Worm (Caenorhabditis elegans) whole organism, mixed stage, embryonic: ENCODE data around the gene W10D9.1.

Experiments used
- elt-3 ChIP-seq: fragments of 150-350 bp; optimal IDR thresholded peaks from 2 replicates; lab custom pipeline; 2014; ENCODE audit warnings: missing biosample characterization, missing genetic modification characterization
- lsy-2 ChIP-seq: fragments of 150-350 bp; optimal IDR thresholded peaks from 2 replicates; lab custom pipeline; 2014; ENCODE audit warnings: missing biosample characterization, missing genetic modification characterization
- mab-5 ChIP-seq: fragments of 150-350 bp; optimal IDR thresholded peaks from 2 replicates; lab custom pipeline; 2014; ENCODE audit warnings: missing biosample characterization, missing genetic modification characterization
- mls-2 ChIP-seq: sonication (generic microtip); optimal IDR thresholded peaks from 2 replicates; lab custom pipeline; 2016; ENCODE audit warnings: mild to moderate bottlenecking, missing genetic modification characterization, moderate library complexity, missing compliant biosample characterization
- nhr-2 ChIP-seq: fragments of 150-350 bp; optimal IDR thresholded peaks from 2 replicates; lab custom pipeline; 2014; ENCODE audit warnings: missing biosample characterization, missing genetic modification characterization
- nhr-28 ChIP-seq: fragments of 150-350 bp; optimal IDR thresholded peaks from 2 replicates; lab custom pipeline; 2014; ENCODE audit warnings: missing biosample characterization, missing genetic modification characterization
- nhr-76 ChIP-seq: sonication (generic microtip); optimal IDR thresholded peaks from 2 replicates; lab custom pipeline; 2017; ENCODE audit warnings: missing biosample characterization, missing genetic modification characterization
- snpc-4 ChIP-seq: fragments of 150-350 bp; optimal IDR thresholded peaks from 2 replicates; lab custom pipeline; 2014; ENCODE audit warnings: missing biosample characterization, missing genetic modification characterization
- unc-120 ChIP-seq: sonication (generic microtip); optimal IDR thresholded peaks from 2 replicates; lab custom pipeline; 2017; ENCODE audit warnings: missing genetic modification characterization, missing compliant biosample characterization; ENCODE audit not compliant: poor library complexity, severe bottlenecking
- unc-39 ChIP-seq: fragments of 150-350 bp; optimal IDR thresholded peaks from 2 replicates; lab custom pipeline; 2014; ENCODE audit warnings: missing biosample characterization, missing genetic modification characterization
- unc-62 ChIP-seq: fragments of 150-350 bp; optimal IDR thresholded peaks from 2 replicates; lab custom pipeline; 2014; ENCODE audit warnings: missing biosample characterization, missing genetic modification reagents, missing genetic modification characterization
- ztf-11 ChIP-seq: fragments of 150-350 bp; optimal IDR thresholded peaks from 2 replicates; lab custom pipeline; 2014; ENCODE audit warnings: missing biosample characterization, missing genetic modification characterization

DNA sequence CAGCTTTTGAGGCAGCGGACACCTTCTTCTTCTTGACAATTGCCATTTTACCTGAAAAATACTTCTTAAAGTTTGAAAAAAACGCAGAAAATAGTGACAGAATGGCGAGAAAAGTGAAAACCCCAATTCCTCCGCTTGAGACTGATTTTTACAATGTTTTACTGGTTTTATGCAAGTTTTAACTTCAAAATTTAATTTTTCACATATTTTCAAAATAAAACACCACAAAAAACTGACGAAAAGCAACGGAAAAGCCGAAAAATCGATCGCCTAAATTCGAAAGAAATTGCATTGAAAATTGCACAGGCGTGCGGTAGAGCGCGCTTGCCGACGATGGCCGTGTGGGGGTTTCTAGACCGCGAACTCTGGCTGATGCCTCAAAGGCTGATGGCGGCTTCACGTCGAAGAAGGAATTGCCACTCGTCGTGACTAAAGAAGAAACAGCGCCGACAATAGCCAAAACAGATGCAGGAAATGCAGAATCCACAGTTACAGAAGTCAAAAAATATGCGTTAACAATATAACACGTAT, 21.2 kb downstream of the W10D9.1 start, which contains the start of gene nsun-1:
- no peak for TF ChIP-seq nhr-76 (tag; lab: Kevin White, UChicago)
- no peak for TF ChIP-seq mab-5 (tag; lab: Kevin White, UChicago)
- no peak for TF ChIP-seq snpc-4 (tag; lab: Kevin White, UChicago)
- TF ChIP-seq ztf-11 (tag; lab: Kevin White, UChicago): peak; percentile 7
- TF ChIP-seq lsy-2 (tag; lab: Kevin White, UChicago): peak; percentile 50
- no peak for TF ChIP-seq unc-62 (GFP tag; lab: Kevin White, UChicago)
- TF ChIP-seq unc-39: no peak
- no peak for TF ChIP-seq elt-3 (tag; lab: Kevin White, UChicago)
- TF ChIP-seq unc-120 (tag; lab: Kevin White, UChicago): peak; percentile 41
- peak; percentile 43 for TF ChIP-seq mls-2 (tag; lab: Kevin White, UChicago)
- TF ChIP-seq nhr-28: no peak
- no peak for TF ChIP-seq nhr-2 (tag; lab: Kevin White, UChicago)
